Worm (Caenorhabditis elegans): ENCODE data around the gene C50E3.15.

DNA sequence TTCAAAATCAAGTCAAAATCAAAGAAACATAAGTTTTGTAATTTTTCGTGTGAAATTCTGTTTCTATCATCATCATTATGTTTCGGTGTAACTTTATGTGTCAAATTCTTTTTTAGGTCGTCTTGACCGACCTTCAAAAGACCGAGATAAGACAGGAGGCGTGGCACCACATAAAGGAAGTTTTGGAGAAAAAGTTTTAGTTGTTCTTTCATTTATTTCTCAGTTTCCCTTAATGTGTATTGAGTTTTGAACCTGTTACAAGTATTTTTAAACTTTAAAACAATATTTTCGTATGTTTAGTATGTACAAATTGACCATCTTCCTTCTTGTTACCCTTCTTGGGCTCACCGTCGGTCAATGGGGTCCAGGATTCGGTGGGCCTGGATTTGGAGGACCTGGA lies 6.4 kb downstream of the C50E3.15 start, which contains the start of gene grsp-4:
- no peak for TF ChIP-seq C17E4.6 (GFP tag; IDR thresholded peaks at IDR 0.05)
- no peak for TF ChIP-seq snpc-1.3 (tag; optimal IDR thresholded peaks at IDR 0.05; ENCODE audit: insufficient read depth)
- TF ChIP-seq pbrm-1 (GFP tag; IDR thresholded peaks at IDR 0.05) = no peak
- no peak for TF ChIP-seq ama-1 (optimal IDR thresholded peaks at IDR 0.05)
- TF ChIP-seq ama-1 (GFP tag; optimal IDR thresholded peaks at IDR 0.05) = no peak
- TF ChIP-seq snpc-4 (GFP tag; optimal IDR thresholded peaks at IDR 0.05) = no peak
- TF ChIP-seq snpc-4 (tag; optimal IDR thresholded peaks at IDR 0.05) = no peak
- no peak for TF ChIP-seq madf-3 (GFP tag; IDR thresholded peaks at IDR 0.05)
- TF ChIP-seq D2030.7 (GFP tag; IDR thresholded peaks at IDR 0.05) = no peak
- TF ChIP-seq sea-2 (GFP tag; IDR thresholded peaks at IDR 0.05) = no peak
- no peak for TF ChIP-seq F22D6.2 (tag; optimal IDR thresholded peaks at IDR 0.05)
- no peak for TF ChIP-seq mcd-1 (GFP tag; IDR thresholded peaks at IDR 0.05)
- TF ChIP-seq ets-4 (GFP tag; optimal IDR thresholded peaks at IDR 0.05) = no peak

Measured in whole organism, young adult.